Fruit fly (Drosophila melanogaster) whole organism, embryonic: Measurements from ENCODE around the gene bab2.
A peak's percentile ranks its signal among the peaks of the same experiment; 100 is the strongest.

Source experiments
- CG10979 ChIP-seq: fragments of 200-800 bp; sonication (Bioruptor generic); optimal IDR thresholded peaks from 2 replicates; lab custom pipeline; 2018; ENCODE audit warnings: missing biosample characterization, mild to moderate bottlenecking, missing genetic modification characterization, moderate library complexity
- CG11504 ChIP-seq: fragments of 200-800 bp; sonication (Bioruptor generic); optimal IDR thresholded peaks from 3 replicates; lab custom pipeline; 2019; ENCODE audit warnings: missing biosample characterization, mild to moderate bottlenecking, missing genetic modification characterization, moderate library complexity
- CG11695 ChIP-seq: fragments of 200-800 bp; sonication (Bioruptor generic); IDR thresholded peaks from 3 replicates; pipeline ENCODE4 v1.3.6; 2022; ENCODE audit warnings: missing biosample characterization, missing genetic modification characterization
- CG14965 ChIP-seq: fragments of 200-800 bp; sonication (Bioruptor generic); optimal IDR thresholded peaks from 2 replicates; lab custom pipeline; 2016; ENCODE audit warnings: missing biosample characterization, missing genetic modification characterization, borderline replicate concordance
- CG15696 ChIP-seq: fragments of 200-800 bp; sonication (Bioruptor generic); optimal IDR thresholded peaks from 2 replicates; lab custom pipeline; 2019; ENCODE audit warnings: missing biosample characterization, mild to moderate bottlenecking, missing genetic modification characterization, moderate library complexity
- CG1603 ChIP-seq: fragments of 200-800 bp; sonication (Bioruptor generic); optimal IDR thresholded peaks from 2 replicates; lab custom pipeline; 2019; ENCODE audit warnings: missing biosample characterization, mild to moderate bottlenecking, missing genetic modification characterization, moderate library complexity
- CG17328 ChIP-seq: fragments of 200-800 bp; sonication (Bioruptor generic); IDR thresholded peaks from 2 replicates; pipeline ENCODE4 v1.3.6; 2022; ENCODE audit warnings: missing biosample characterization, missing genetic modification characterization
- CG17361 ChIP-seq: fragments of 200-800 bp; sonication (Bioruptor generic); IDR thresholded peaks from 3 replicates; pipeline ENCODE4 v1.3.6; 2022; ENCODE audit warnings: missing biosample characterization, missing genetic modification characterization
- CG18599 ChIP-seq: fragments of 200-800 bp; sonication (Bioruptor generic); optimal IDR thresholded peaks from 3 replicates; lab custom pipeline; 2017; ENCODE audit warnings: missing biosample characterization, missing genetic modification characterization, mild to moderate bottlenecking, moderate library complexity, missing genetic modification reagents
- CG2678 ChIP-seq: fragments of 200-800 bp; sonication (Bioruptor generic); optimal IDR thresholded peaks from 3 replicates; lab custom pipeline; 2019; ENCODE audit warnings: missing biosample characterization, mild to moderate bottlenecking, missing genetic modification characterization, moderate library complexity
- CG2889 ChIP-seq: fragments of 200-800 bp; sonication (Bioruptor generic); IDR thresholded peaks from 3 replicates; pipeline ENCODE4 v1.3.6; 2022; ENCODE audit warnings: missing biosample characterization, missing genetic modification characterization
- CG34422 ChIP-seq: fragments of 200-800 bp; sonication (Bioruptor generic); IDR thresholded peaks from 3 replicates; pipeline ENCODE4 v1.3.6; 2022; ENCODE audit warnings: missing biosample characterization, missing genetic modification characterization
- CG3838 ChIP-seq: fragments of 200-800 bp; sonication (Bioruptor generic); optimal IDR thresholded peaks from 3 replicates; lab custom pipeline; 2016; ENCODE audit warnings: missing biosample characterization, missing genetic modification characterization
- CG3995 ChIP-seq: fragments of 200-800 bp; sonication (Bioruptor generic); optimal IDR thresholded peaks from 3 replicates; lab custom pipeline; 2016; ENCODE audit warnings: missing biosample characterization, missing genetic modification characterization
- CG6813 ChIP-seq: fragments of 200-800 bp; sonication (Bioruptor generic); optimal IDR thresholded peaks from 2 replicates; lab custom pipeline; 2017; ENCODE audit warnings: missing biosample characterization, missing genetic modification characterization, mild to moderate bottlenecking, moderate library complexity, missing genetic modification reagents
- CG7786 ChIP-seq: fragments of 200-800 bp; sonication (Bioruptor generic); optimal IDR thresholded peaks from 2 replicates; lab custom pipeline; 2016; ENCODE audit warnings: missing biosample characterization, missing genetic modification characterization
- CG7839 ChIP-seq: fragments of 200-800 bp; sonication (Bioruptor generic); optimal IDR thresholded peaks from 3 replicates; lab custom pipeline; 2018; ENCODE audit warnings: missing biosample characterization, mild to moderate bottlenecking, missing genetic modification characterization, moderate library complexity
- CkIIα-i1 ChIP-seq: fragments of 200-800 bp; sonication (Bioruptor generic); IDR thresholded peaks from 2 replicates; pipeline ENCODE4 v1.3.6; 2022; ENCODE audit warnings: missing biosample characterization, missing genetic modification characterization
- E2f1 ChIP-seq: fragments of 200-800 bp; sonication (Bioruptor generic); IDR thresholded peaks from 2 replicates; pipeline ENCODE4 v1.3.6; 2022; ENCODE audit warnings: missing biosample characterization, missing genetic modification characterization
- E2f2 ChIP-seq: fragments of 200-800 bp; sonication (Bioruptor generic); IDR thresholded peaks from 2 replicates; pipeline ENCODE4 v1.3.6; 2022; ENCODE audit warnings: missing biosample characterization, missing genetic modification characterization
- Elba2 ChIP-seq: fragments of 200-800 bp; sonication (Bioruptor generic); optimal IDR thresholded peaks from 3 replicates; lab custom pipeline; 2016; ENCODE audit warnings: missing biosample characterization, missing genetic modification characterization
- Ets65A ChIP-seq: fragments of 200-800 bp; sonication (Bioruptor generic); peaks from one replicate; lab custom pipeline; 2016; ENCODE audit warnings: missing biosample characterization, missing genetic modification characterization
- Fer2 ChIP-seq: fragments of 200-800 bp; sonication (Bioruptor generic); optimal IDR thresholded peaks from 2 replicates; lab custom pipeline; 2018; ENCODE audit warnings: missing biosample characterization, mild to moderate bottlenecking, missing genetic modification characterization, moderate library complexity
- H2.0 ChIP-seq: fragments of 200-800 bp; sonication (Bioruptor generic); IDR thresholded peaks from 2 replicates; pipeline ENCODE4 v1.3.6; 2022; ENCODE audit warnings: missing biosample characterization, missing genetic modification characterization
- HHEX ChIP-seq: fragments of 200-800 bp; sonication (Bioruptor generic); optimal IDR thresholded peaks from 3 replicates; lab custom pipeline; 2017; ENCODE audit warnings: missing biosample characterization, mild to moderate bottlenecking, missing genetic modification characterization, missing genetic modification reagents
- Med ChIP-seq: fragments of 200-800 bp; sonication (Bioruptor generic); peaks from one replicate; lab custom pipeline; 2016; ENCODE audit warnings: missing biosample characterization, missing genetic modification characterization, mild to moderate bottlenecking, inconsistent platforms, moderate library complexity
- Meics ChIP-seq: fragments of 200-800 bp; sonication (Bioruptor generic); optimal IDR thresholded peaks from 2 replicates; lab custom pipeline; 2017; ENCODE audit warnings: missing biosample characterization, mild to moderate bottlenecking, missing genetic modification characterization
- Neu2 ChIP-seq: fragments of 200-800 bp; sonication (Bioruptor generic); optimal IDR thresholded peaks from 3 replicates; lab custom pipeline; 2016; ENCODE audit warnings: missing biosample characterization, missing genetic modification characterization, borderline replicate concordance
- Ptx1 ChIP-seq: fragments of 200-800 bp; sonication (Bioruptor generic); IDR thresholded peaks from 2 replicates; pipeline ENCODE4 v1.3.6; 2022; ENCODE audit warnings: missing biosample characterization, missing genetic modification characterization
- Trl ChIP-seq, 3 experiments: fragments of >200 bp in 2 of 3; fragments of 200-800 bp in 1 of 3; sonication (Bioruptor generic) in 1 of 3; optimal IDR thresholded peaks; 2 replicates in 1 of 3; 3 replicates in 2 of 3; lab custom pipeline; 2016 to 2017; ENCODE audit warnings: missing biosample characterization in 1 of 3, missing genetic modification characterization in 1 of 3
- abd-A ChIP-seq: fragments of 200-800 bp; sonication (Bioruptor generic); optimal IDR thresholded peaks from 3 replicates; lab custom pipeline; 2019; ENCODE audit warnings: missing biosample characterization, mild to moderate bottlenecking, missing genetic modification characterization, moderate library complexity
- ara ChIP-seq: fragments of 200-800 bp; sonication (Bioruptor generic); IDR thresholded peaks from 2 replicates; pipeline ENCODE4 v1.3.6; 2022; ENCODE audit warnings: missing biosample characterization, missing genetic modification characterization
- az2 ChIP-seq: fragments of 200-800 bp; sonication (Bioruptor generic); optimal IDR thresholded peaks from 3 replicates; lab custom pipeline; 2016; ENCODE audit warnings: missing biosample characterization, missing genetic modification characterization
- caup ChIP-seq: fragments of 200-800 bp; sonication (Bioruptor generic); optimal IDR thresholded peaks from 3 replicates; lab custom pipeline; 2017; ENCODE audit warnings: missing biosample characterization, mild to moderate bottlenecking, missing genetic modification characterization, moderate library complexity; ENCODE audit not compliant: severe bottlenecking
- dati ChIP-seq: fragments of 200-800 bp; sonication (Bioruptor generic); IDR thresholded peaks from 2 replicates; pipeline ENCODE4 v1.3.6; 2022; ENCODE audit warnings: missing biosample characterization, missing genetic modification characterization
- dysf ChIP-seq: fragments of 200-800 bp; sonication (Bioruptor generic); IDR thresholded peaks from 3 replicates; pipeline ENCODE4 v1.3.6; 2022; ENCODE audit warnings: missing biosample characterization, missing genetic modification characterization
- fu2 ChIP-seq: fragments of 200-800 bp; sonication (Bioruptor generic); optimal IDR thresholded peaks from 2 replicates; lab custom pipeline; 2016; ENCODE audit warnings: missing biosample characterization, missing genetic modification characterization
- gem ChIP-seq: fragments of 200-800 bp; sonication (Bioruptor generic); optimal IDR thresholded peaks from 2 replicates; lab custom pipeline; 2019; ENCODE audit warnings: missing biosample characterization, mild to moderate bottlenecking, missing genetic modification characterization, moderate library complexity
- ken ChIP-seq: fragments of 200-800 bp; sonication (Bioruptor generic); IDR thresholded peaks from 3 replicates; pipeline ENCODE4 v1.3.6; 2022; ENCODE audit warnings: missing biosample characterization, missing genetic modification characterization
- kni ChIP-seq: fragments of 200-800 bp; sonication (Bioruptor generic); optimal IDR thresholded peaks from 3 replicates; lab custom pipeline; 2017; ENCODE audit warnings: mild to moderate bottlenecking, missing biosample characterization, missing genetic modification reagents, missing genetic modification characterization
- lilli ChIP-seq: fragments of 200-800 bp; sonication (Bioruptor generic); optimal IDR thresholded peaks from 3 replicates; lab custom pipeline; 2016; ENCODE audit warnings: missing biosample characterization, missing genetic modification characterization
- pita ChIP-seq: fragments of 200-800 bp; sonication (Bioruptor generic); optimal IDR thresholded peaks from 2 replicates; lab custom pipeline; 2017; ENCODE audit warnings: missing biosample characterization, mild to moderate bottlenecking, missing genetic modification characterization
- scrt ChIP-seq: fragments of 200-800 bp; sonication (Bioruptor generic); optimal IDR thresholded peaks from 2 replicates; lab custom pipeline; 2018; ENCODE audit warnings: missing biosample characterization, mild to moderate bottlenecking, missing genetic modification characterization, moderate library complexity
- sens ChIP-seq: fragments of 200-800 bp; sonication (Bioruptor generic); peaks from one replicate; lab custom pipeline; 2016; ENCODE audit warnings: missing biosample characterization, missing genetic modification characterization
- sisA ChIP-seq: fragments of 200-800 bp; sonication (Bioruptor generic); IDR thresholded peaks from 2 replicates; pipeline ENCODE4 v1.3.6; 2022; ENCODE audit warnings: missing biosample characterization, missing genetic modification characterization
- sqz ChIP-seq: fragments of 200-800 bp; sonication (Bioruptor generic); optimal IDR thresholded peaks from 3 replicates; lab custom pipeline; 2018; ENCODE audit warnings: missing biosample characterization, mild to moderate bottlenecking, missing genetic modification characterization
- trh ChIP-seq: fragments of 200-800 bp; sonication (Bioruptor generic); optimal IDR thresholded peaks from 2 replicates; lab custom pipeline; 2016; ENCODE audit warnings: missing biosample characterization, missing genetic modification characterization
- unc-4 ChIP-seq: fragments of 200-800 bp; sonication (Bioruptor generic); IDR thresholded peaks from 2 replicates; pipeline ENCODE4 v1.3.6; 2022; ENCODE audit warnings: missing biosample characterization, missing genetic modification characterization; ENCODE audit not compliant: partially characterized antibody
- usp ChIP-seq: fragments of >200 bp; optimal IDR thresholded peaks from 2 replicates; lab custom pipeline; 2017; ENCODE audit warnings: missing biosample characterization, missing genetic modification characterization
- vvl ChIP-seq: fragments of 200-800 bp; sonication (Bioruptor generic); IDR thresholded peaks from 2 replicates; pipeline ENCODE4 v1.3.6; 2022; ENCODE audit warnings: missing biosample characterization, missing genetic modification characterization
- zfh1 ChIP-seq: fragments of 200-800 bp; sonication (Bioruptor generic); IDR thresholded peaks from 3 replicates; pipeline ENCODE4 v1.3.6; 2022; ENCODE audit warnings: missing biosample characterization, missing genetic modification characterization

The bab2 gene

DNA sequence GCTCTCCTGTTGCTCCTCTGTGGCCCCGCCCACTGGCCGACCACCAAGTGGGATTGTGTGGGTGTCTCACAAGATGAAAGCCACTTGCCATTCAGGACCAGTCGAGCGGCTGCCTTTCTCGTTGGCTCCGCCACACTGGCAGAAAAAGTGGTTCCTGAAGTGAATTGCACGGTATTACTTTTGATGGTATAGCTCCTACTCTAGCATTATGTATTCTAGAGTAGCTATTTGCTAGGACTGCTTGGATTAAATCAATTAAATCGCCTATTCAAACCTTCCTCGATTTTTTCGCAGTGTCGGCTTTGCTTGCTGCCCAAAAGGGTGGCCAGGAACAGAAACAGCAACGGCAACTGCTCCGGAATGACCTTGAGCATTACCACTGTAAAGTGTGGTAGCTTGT lies 37.7 kb downstream of the bab2 start (continued):
- TF ChIP-seq E2f2 (GFP tag; lab: Robert Waterston, UW) = no peak
- no peak for TF ChIP-seq CG14965 (GFP tag; lab: Kevin White, UChicago)
- no peak for TF ChIP-seq sqz (GFP tag; lab: Kevin White, UChicago)
- TF ChIP-seq ara (GFP tag; lab: Robert Waterston, UW) = no peak
- peak; percentile 27 for TF ChIP-seq caup (GFP tag; lab: Kevin White, UChicago)
- TF ChIP-seq sisA (GFP tag; lab: Robert Waterston, UW) = peak; percentile 53; the same call in 1 of the 2 replicates
- TF ChIP-seq HHEX (GFP tag; lab: Kevin White, UChicago) = peak; percentile 53
- TF ChIP-seq gem (tag; lab: Kevin White, UChicago) = no peak
- TF ChIP-seq fu2 (GFP tag; lab: Kevin White, UChicago) = no peak
- TF ChIP-seq CG2678 (tag; lab: Kevin White, UChicago) = peak; percentile 71
- peak; percentile 14 for TF ChIP-seq Fer2 (tag; lab: Kevin White, UChicago)
- no peak for TF ChIP-seq unc-4 (GFP tag; lab: Robert Waterston, UW)
- TF ChIP-seq CG34422 (GFP tag; lab: Robert Waterston, UW) = no peak
- peak; percentile 72 for TF ChIP-seq Meics (GFP tag; lab: Kevin White, UChicago)
- TF ChIP-seq scrt (GFP tag; lab: Kevin White, UChicago) = peak; percentile 72
- no peak for TF ChIP-seq ken (GFP tag; lab: Robert Waterston, UW)
- no peak for TF ChIP-seq usp (GFP tag; lab: Kevin White, UChicago)
- TF ChIP-seq az2 (GFP tag; lab: Kevin White, UChicago) = no peak
- TF ChIP-seq Trl (optimal IDR thresholded peaks at IDR 0.05; lab: Kevin White, UChicago) = no peak
- TF ChIP-seq Trl (GFP tag; optimal IDR thresholded peaks at IDR 0.05; lab: Kevin White, UChicago) = no peak
- no peak for TF ChIP-seq pita
- 0 out of 3 replicates have a peak, but pooled peaks have one; percentile 28 for TF ChIP-seq CG2889 (GFP tag; lab: Robert Waterston, UW)
- no peak for TF ChIP-seq CG6813
- TF ChIP-seq CG3838 = no peak
- TF ChIP-seq CG11695 = 0 out of 3 replicates have a peak, but pooled peaks have one; percentile 40
- TF ChIP-seq dati = no peak
- TF ChIP-seq CkIIα-i1 (GFP tag; lab: Robert Waterston, UW) = no peak
- no peak for TF ChIP-seq CG17328
- no peak for TF ChIP-seq trh (GFP tag; lab: Kevin White, UChicago)
- TF ChIP-seq lilli (GFP tag; lab: Kevin White, UChicago) = peak; percentile 3
- TF ChIP-seq CG3995 (GFP tag; lab: Kevin White, UChicago) = no peak
- no peak for TF ChIP-seq Neu2 (GFP tag; lab: Kevin White, UChicago)

DNA sequence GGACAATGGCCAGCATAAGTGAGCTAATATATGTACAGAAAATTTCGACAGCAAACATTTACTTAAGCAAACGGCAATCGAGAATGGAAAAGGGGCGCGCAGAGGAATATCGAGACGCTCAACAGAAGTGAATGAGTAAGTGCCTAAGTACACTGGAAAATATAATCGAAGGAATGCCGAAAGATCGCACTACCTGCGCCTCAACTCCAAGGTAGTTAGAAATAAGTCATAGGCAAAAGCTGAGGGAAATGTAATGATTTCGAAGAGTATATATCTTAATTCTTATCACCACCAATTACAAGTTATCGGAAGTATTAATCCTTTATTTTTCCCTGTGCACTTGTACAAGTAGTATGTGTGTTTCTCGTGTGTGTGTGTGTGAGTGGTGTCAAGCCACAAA lies 39.6 kb downstream of the bab2 start:
- TF ChIP-seq CG17361 (GFP tag; lab: Robert Waterston, UW) (no peak), dysf (GFP tag; lab: Robert Waterston, UW) (peak; percentile 17; the same call in 1 of the 3 replicates), CG7839 (tag; lab: Kevin White, UChicago) (peak; percentile 4), CG1603 (peak; percentile 24), H2.0 (no peak), zfh1 (GFP tag; lab: Robert Waterston, UW) (peak; percentile 47; the same call in 1 of the 3 replicates), Fer2 (tag; lab: Kevin White, UChicago) (no peak), Elba2 (no peak), Med (GFP tag; lab: Kevin White, UChicago) (peak; percentile 66), Ptx1 (GFP tag; lab: Robert Waterston, UW) (peak; percentile 39; the same call in 1 of the 2 replicates), Ets65A (peak; percentile 17), gem (tag; lab: Kevin White, UChicago) (peak; percentile 33), abd-A (tag; lab: Kevin White, UChicago) (no peak), vvl (GFP tag; lab: Robert Waterston, UW) (0 out of 2 replicates have a peak, but pooled peaks have one; percentile 22), kni (GFP tag; lab: Kevin White, UChicago) (peak; percentile 24), CG18599 (GFP tag; lab: Kevin White, UChicago) (peak; percentile 32), CG7786 (GFP tag; lab: Kevin White, UChicago) (no peak), E2f1 (GFP tag; lab: Robert Waterston, UW) (0 out of 2 replicates have a peak, but pooled peaks have one; percentile 6), sens (GFP tag; lab: Kevin White, UChicago) (peak; percentile 78), CG10979 (tag; lab: Kevin White, UChicago) (peak; percentile 5), CG15696 (tag; lab: Kevin White, UChicago) (peak; percentile 0), CG11504 (peak; percentile 16)
